Fruit fly (Drosophila melanogaster): Measurements from ENCODE around the gene CG31819.
A peak's percentile ranks its signal among the peaks of the same experiment; 100 is the strongest.

Gene CG31819

DNA sequence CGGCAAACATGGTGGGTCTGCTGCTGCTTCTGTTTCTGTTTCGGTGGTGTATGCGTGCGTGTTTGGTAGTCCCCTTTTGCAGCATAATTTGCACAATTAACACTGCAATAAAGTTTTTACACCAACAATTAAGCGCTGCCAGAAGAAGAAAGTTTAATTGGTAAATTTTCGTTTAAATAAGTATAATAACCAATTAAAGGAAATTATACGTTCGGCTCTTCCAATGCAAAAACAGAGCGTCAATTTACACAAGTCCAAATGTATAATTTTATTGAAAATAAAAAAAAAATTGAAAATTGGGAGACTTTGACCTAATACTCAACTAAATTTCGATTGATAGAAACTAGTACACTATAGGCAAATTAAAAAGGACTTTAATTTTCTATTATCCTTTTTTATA is at the start of gene CG31819:
CG31819 (plus strand) TSS at position 301 of the 400 bp plus-strand sequence.
- TF ChIP-seq ttk (optimal IDR thresholded peaks at IDR 0.05) (no peak), h (optimal IDR thresholded peaks at IDR 0.05) (no peak), insv (optimal IDR thresholded peaks at IDR 0.05) (no peak), Sin3A (optimal IDR thresholded peaks at IDR 0.05) (no peak), Myc (optimal IDR thresholded peaks at IDR 0.05) (no peak), psq (optimal IDR thresholded peaks at IDR 0.05) (no peak)

DNA sequence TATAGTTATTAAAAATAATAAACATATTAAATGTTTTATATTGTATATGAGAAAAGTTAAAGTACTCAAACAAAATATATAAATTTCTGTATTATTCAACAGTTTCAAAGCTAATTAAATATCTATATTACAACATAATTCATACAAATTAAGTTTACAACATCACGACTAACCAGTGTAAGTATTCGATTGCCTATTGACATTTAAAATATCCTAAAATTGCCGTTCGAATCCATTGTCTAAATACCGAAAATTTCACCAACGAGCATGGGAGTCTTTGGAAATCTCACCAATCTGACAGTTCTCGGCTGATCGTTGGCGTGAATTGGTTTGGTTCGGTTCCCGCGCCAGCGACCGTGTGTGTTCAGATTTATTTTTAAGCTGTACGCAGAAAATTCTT is 45.7 kb upstream of the CG31819 start, which contains the start of gene Ca-alpha1D:
Ca-alpha1D (plus strand) TSS at position 301 of the 400 bp plus-strand sequence.
- TF ChIP-seq ttk (optimal IDR thresholded peaks at IDR 0.05) (no peak), insv (optimal IDR thresholded peaks at IDR 0.05) (no peak), psq (optimal IDR thresholded peaks at IDR 0.05) (no peak), h (optimal IDR thresholded peaks at IDR 0.05) (no peak), Sin3A (optimal IDR thresholded peaks at IDR 0.05) (no peak), Myc (optimal IDR thresholded peaks at IDR 0.05) (no peak)

DNA sequence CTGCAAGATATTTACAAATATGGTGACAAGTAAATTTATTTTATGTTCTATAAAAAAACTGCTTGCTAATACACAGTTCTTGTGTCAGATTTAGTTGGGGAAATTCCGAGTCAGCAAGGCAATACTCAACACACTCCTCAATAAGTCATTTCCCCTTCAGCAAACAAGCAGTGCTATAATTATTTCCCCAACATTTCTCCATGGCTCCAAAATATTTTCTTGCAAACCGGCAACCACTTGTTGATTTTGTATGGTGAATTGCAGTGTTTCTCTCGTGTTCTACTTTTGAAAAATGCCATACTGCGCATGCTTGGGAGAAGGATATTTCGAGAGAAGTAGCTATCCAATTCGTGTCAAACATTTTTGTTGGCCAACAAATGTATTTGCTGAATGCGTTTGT is 13.1 kb upstream of the CG31819 start:
- no peak for TF ChIP-seq Myc (optimal IDR thresholded peaks at IDR 0.05)
- no peak for TF ChIP-seq h (optimal IDR thresholded peaks at IDR 0.05)
- TF ChIP-seq insv (optimal IDR thresholded peaks at IDR 0.05): no peak
- TF ChIP-seq Sin3A (optimal IDR thresholded peaks at IDR 0.05): no peak
- no peak for TF ChIP-seq psq (optimal IDR thresholded peaks at IDR 0.05)
- no peak for TF ChIP-seq ttk (optimal IDR thresholded peaks at IDR 0.05)

DNA sequence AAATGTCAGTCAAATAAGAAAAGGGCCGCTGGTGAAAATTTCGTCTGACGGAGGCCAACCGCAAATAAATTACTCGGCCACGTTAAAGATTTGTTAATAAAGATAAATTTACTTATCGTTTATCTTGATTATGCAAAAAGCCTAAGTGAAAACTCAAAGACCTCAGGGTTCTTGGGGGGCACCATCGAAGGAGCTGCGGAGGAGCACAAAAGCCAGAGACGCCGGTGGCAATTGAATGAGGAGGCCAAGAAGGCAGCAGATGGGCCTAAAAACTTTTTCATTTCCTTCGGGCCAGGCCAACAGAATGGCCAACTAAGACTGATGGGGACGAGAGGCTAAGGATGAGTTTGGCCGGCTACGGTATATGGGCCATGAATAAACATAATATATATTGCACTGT is 5.0 kb downstream of the CG31819 start:
- TF ChIP-seq h (optimal IDR thresholded peaks at IDR 0.05): no peak
- no peak for TF ChIP-seq insv (optimal IDR thresholded peaks at IDR 0.05)
- no peak for TF ChIP-seq Myc (optimal IDR thresholded peaks at IDR 0.05)
- TF ChIP-seq Sin3A (optimal IDR thresholded peaks at IDR 0.05): no peak

- no peak for TF ChIP-seq Sin3A (optimal IDR thresholded peaks at IDR 0.05)
These were observed 12.7 kb downstream of the CG31819 start for dm6 chr2L:16223981-16224380.

DNA sequence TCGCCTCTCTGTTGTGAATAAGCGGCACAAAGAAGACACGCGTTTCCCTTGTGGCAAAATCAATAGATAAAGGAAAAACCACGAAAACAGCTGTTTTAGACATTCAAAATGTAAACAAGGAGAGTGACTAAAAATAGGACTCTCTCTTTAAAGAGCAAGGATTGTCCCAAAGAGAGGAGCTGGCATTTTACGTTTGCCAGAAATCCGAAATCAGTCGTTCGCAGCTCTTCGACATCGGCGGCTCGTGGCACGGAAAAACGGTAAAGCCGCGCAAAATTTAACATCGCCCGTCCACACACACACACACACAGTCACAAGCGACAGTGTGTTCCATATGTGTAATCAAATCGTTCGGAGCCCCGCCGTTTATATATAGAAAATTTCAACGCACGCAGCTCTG is 20.0 kb downstream of the CG31819 start, which contains the start of gene Ca-Ma2d:
Ca-Ma2d (plus strand) TSS at position 211 of the 400 bp plus-strand sequence.
- TF ChIP-seq psq (optimal IDR thresholded peaks at IDR 0.05) (no peak), h (optimal IDR thresholded peaks at IDR 0.05) (no peak), Sin3A (optimal IDR thresholded peaks at IDR 0.05) (no peak), ttk (optimal IDR thresholded peaks at IDR 0.05) (no peak), insv (optimal IDR thresholded peaks at IDR 0.05) (no peak), Myc (optimal IDR thresholded peaks at IDR 0.05) (no peak)

- TF ChIP-seq Myc (optimal IDR thresholded peaks at IDR 0.05) (no peak), h (optimal IDR thresholded peaks at IDR 0.05) (no peak), insv (optimal IDR thresholded peaks at IDR 0.05) (no peak), psq (optimal IDR thresholded peaks at IDR 0.05) (no peak)
These were observed 23.6 kb downstream of the CG31819 start for dm6 chr2L:16234817-16235216.

- no peak for TF ChIP-seq ttk (optimal IDR thresholded peaks at IDR 0.05)
- no peak for TF ChIP-seq psq (optimal IDR thresholded peaks at IDR 0.05)
- TF ChIP-seq Myc (optimal IDR thresholded peaks at IDR 0.05): no peak
These were observed 30.4 kb downstream of the CG31819 start, which contains the start of gene CG42818 for dm6 chr2L:16241639-16242038. CG42818 (plus strand) TSS chr2L:16241939.

- TF ChIP-seq ttk (optimal IDR thresholded peaks at IDR 0.05): no peak
- TF ChIP-seq h (optimal IDR thresholded peaks at IDR 0.05): no peak
- no peak for TF ChIP-seq Myc (optimal IDR thresholded peaks at IDR 0.05)
- no peak for TF ChIP-seq insv (optimal IDR thresholded peaks at IDR 0.05)
- TF ChIP-seq psq (optimal IDR thresholded peaks at IDR 0.05): no peak
- TF ChIP-seq Sin3A (optimal IDR thresholded peaks at IDR 0.05): no peak
These were observed 40.4 kb downstream of the CG31819 start, which contains the start of gene CG46309 for dm6 chr2L:16251598-16252131. CG46309 (minus strand) TSS chr2L:16251788.

DNA sequence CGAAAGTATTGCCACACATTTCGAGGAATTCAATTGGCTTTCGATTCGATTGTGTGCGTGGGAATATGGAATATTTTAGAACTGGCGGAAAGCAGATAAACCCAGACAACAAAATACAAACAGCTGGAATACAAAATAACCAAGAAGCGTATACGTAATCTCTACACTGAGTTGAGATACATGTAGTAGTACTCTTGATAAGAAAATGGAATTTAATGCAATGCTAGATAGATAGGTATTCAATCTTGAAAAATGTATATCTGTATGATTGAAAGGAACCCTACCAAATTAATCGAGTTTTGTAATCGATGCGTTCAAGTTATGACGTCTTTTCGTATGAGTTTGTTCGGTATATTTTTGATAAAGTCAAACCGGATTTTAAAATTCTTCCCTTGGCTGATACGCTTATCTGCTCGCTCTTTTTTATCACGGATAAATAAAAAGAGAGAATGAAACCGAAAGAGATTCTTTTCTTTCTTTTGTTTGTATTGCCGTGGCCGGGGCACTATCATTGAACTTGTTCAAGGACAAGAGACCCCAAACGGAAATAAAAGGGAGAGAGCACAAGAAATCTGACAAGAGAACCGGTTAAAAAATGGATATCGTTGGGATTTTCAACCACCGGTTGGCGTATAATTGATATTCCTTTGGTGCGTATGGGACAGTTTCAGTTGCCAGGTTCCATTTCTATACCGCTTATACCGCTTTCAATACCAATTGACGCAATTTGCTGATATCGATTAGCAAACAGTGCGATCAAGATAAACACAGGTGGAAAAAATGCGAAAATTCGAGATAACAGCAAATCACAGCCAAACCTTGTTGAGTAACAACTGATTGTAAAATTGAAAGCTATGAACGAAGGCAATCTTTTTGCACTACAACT is 44.2 kb downstream of the CG31819 start:
- no peak for TF ChIP-seq Myc (optimal IDR thresholded peaks at IDR 0.05)
- TF ChIP-seq psq (optimal IDR thresholded peaks at IDR 0.05): no peak
- no peak for TF ChIP-seq insv (optimal IDR thresholded peaks at IDR 0.05)
- no peak for TF ChIP-seq h (optimal IDR thresholded peaks at IDR 0.05)
- no peak for TF ChIP-seq ttk (optimal IDR thresholded peaks at IDR 0.05)
- no peak for TF ChIP-seq Sin3A (optimal IDR thresholded peaks at IDR 0.05)

DNA sequence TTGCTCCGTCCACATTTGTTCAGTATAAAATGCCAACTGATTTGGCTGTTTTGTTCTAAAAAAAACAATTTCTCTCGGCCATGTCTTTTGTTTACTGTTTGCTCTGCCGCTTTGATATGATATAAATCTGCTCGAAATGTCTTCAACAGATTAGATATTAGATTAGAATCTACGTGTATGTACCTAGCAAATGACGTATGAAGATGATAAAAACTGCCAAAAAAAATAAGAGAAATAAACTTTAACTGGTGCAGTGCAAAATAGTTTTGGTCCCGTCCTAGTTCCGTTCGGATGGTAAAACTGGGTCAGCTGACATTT is 44.8 kb downstream of the CG31819 start:
- TF ChIP-seq Myc (optimal IDR thresholded peaks at IDR 0.05) (no peak), ttk (optimal IDR thresholded peaks at IDR 0.05) (no peak), h (optimal IDR thresholded peaks at IDR 0.05) (no peak)

DNA sequence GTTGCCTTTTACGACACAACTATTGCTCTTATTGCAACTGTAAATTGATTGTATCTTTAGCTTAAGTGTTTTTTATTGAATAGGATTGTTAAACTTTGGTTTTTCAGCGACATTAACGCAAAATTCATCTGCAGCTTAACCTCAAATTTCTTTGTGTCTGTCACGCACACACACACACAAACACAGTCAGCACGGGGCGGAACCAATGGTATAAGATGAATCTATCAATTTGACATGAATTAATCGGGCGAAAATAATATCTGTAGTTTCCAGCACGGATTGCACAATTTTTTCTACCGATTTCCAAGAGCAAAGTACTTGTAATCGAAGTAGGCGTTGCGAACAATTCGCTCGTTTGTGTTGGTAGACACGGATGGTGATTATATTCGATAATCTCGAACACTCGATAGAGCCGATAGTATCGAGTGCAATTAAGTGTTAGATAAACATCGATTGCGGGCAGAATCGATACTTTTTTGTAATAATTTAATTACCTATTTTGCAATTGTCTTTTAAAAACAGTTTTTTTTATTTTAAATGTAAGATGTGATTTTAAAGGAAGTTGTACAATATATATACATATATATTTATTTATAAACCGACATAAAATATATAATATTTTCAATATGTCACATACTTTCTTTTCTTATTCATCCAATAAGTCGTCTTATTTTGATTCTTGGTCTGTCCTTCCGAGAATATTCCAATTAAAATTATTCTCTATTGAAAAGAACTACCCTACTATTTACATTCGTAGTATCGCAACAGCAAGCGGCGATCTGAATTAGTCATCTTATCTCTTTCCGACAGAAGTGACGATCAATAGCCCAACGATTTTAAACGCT is 46.2 kb downstream of the CG31819 start, which contains the start of the genes PRL-1 and EndoGI:
PRL-1 (minus strand) TSS at position 380 of the 845 bp plus-strand sequence.
EndoGI (plus strand) TSS at position 462 of the 845 bp plus-strand sequence.
- TF ChIP-seq psq (optimal IDR thresholded peaks at IDR 0.05) (peak; percentile 84), h (optimal IDR thresholded peaks at IDR 0.05) (no peak)

Data from Kc167 (cell line).